Worm (Caenorhabditis elegans): ENCODE measurements around the gene Y39A3A.4.
A peak's percentile ranks its signal among the peaks of the same experiment; 100 is the strongest.

Gene Y39A3A.4

ce11 chrIII:2032327-2033093, 43.9 kb downstream of the Y39A3A.4 start:
- TF ChIP-seq flt-1 (GFP tag; IDR thresholded peaks at IDR 0.05): peak; percentile 44; the same call in 1 of the 2 replicates
- TF ChIP-seq aly-1 (tag; optimal IDR thresholded peaks at IDR 0.05): no peak
- TF ChIP-seq B0310.2 (tag; optimal IDR thresholded peaks at IDR 0.05): no peak
- no peak for TF ChIP-seq ceh-36 (tag; optimal IDR thresholded peaks at IDR 0.05)
- TF ChIP-seq ets-7 (tag; optimal IDR thresholded peaks at IDR 0.05): no peak
- TF ChIP-seq tbx-37 (GFP tag; conservative IDR thresholded peaks at IDR 0.05): 0 out of 2 replicates have a peak, but pooled peaks have one; percentile 23
- TF ChIP-seq ceh-13 (GFP tag; optimal IDR thresholded peaks at IDR 0.05): no peak
- TF ChIP-seq F13C5.2 (tag; optimal IDR thresholded peaks at IDR 0.05): no peak
- no peak for TF ChIP-seq hmbx-1 (tag; optimal IDR thresholded peaks at IDR 0.05)
- TF ChIP-seq ama-1 (optimal IDR thresholded peaks at IDR 0.05): no peak
- peak; percentile 46; the same call in 1 of the 2 replicates for TF ChIP-seq tbx-11 (GFP tag; IDR thresholded peaks at IDR 0.05)
- no peak for TF ChIP-seq hnd-1 (tag; optimal IDR thresholded peaks at IDR 0.05)
- no peak; the same call in 1 of the 2 replicates for TF ChIP-seq sea-1 (GFP tag; conservative IDR thresholded peaks at IDR 0.05)
- TF ChIP-seq pes-1 (GFP tag; IDR thresholded peaks at IDR 0.05): peak; percentile 66
- peak; percentile 62; the same call in 1 of the 2 replicates for TF ChIP-seq scrt-1 (GFP tag; IDR thresholded peaks at IDR 0.05)
- no peak for TF ChIP-seq tra-4 (tag; optimal IDR thresholded peaks at IDR 0.05)
- no peak for TF ChIP-seq hmg-4 (GFP tag; optimal IDR thresholded peaks at IDR 0.05)

ce11 chrIII:2031746-2032145, 44.6 kb downstream of the Y39A3A.4 start:
- TF ChIP-seq tra-4 (tag; optimal IDR thresholded peaks at IDR 0.05): no peak
- TF ChIP-seq F13C5.2 (tag; optimal IDR thresholded peaks at IDR 0.05): no peak
- no peak for TF ChIP-seq scrt-1 (GFP tag; IDR thresholded peaks at IDR 0.05)
- no peak for TF ChIP-seq pes-1 (GFP tag; IDR thresholded peaks at IDR 0.05)
- no peak for TF ChIP-seq ceh-13 (GFP tag; optimal IDR thresholded peaks at IDR 0.05)
- no peak for TF ChIP-seq hnd-1 (tag; optimal IDR thresholded peaks at IDR 0.05)
- TF ChIP-seq tbx-11 (GFP tag; IDR thresholded peaks at IDR 0.05): no peak
- TF ChIP-seq B0310.2 (tag; optimal IDR thresholded peaks at IDR 0.05): no peak
- TF ChIP-seq aly-1 (tag; optimal IDR thresholded peaks at IDR 0.05): no peak
- no peak for TF ChIP-seq ets-7 (tag; optimal IDR thresholded peaks at IDR 0.05)
- no peak for TF ChIP-seq ama-1 (optimal IDR thresholded peaks at IDR 0.05)
- TF ChIP-seq hmbx-1 (tag; optimal IDR thresholded peaks at IDR 0.05): no peak
- no peak for TF ChIP-seq tbx-37 (GFP tag; conservative IDR thresholded peaks at IDR 0.05)
- TF ChIP-seq flt-1 (GFP tag; IDR thresholded peaks at IDR 0.05): no peak
- no peak for TF ChIP-seq hmg-4 (GFP tag; optimal IDR thresholded peaks at IDR 0.05)
- no peak for TF ChIP-seq ceh-36 (tag; optimal IDR thresholded peaks at IDR 0.05)
- TF ChIP-seq sea-1 (GFP tag; conservative IDR thresholded peaks at IDR 0.05): no peak

ce11 chrIII:2030776-2031565, 45.4 kb downstream of the Y39A3A.4 start:
- TF ChIP-seq F13C5.2 (tag; optimal IDR thresholded peaks at IDR 0.05): no peak
- TF ChIP-seq scrt-1 (GFP tag; IDR thresholded peaks at IDR 0.05): 0 out of 2 replicates have a peak, but pooled peaks have one; percentile 28
- TF ChIP-seq ceh-13 (GFP tag; optimal IDR thresholded peaks at IDR 0.05): no peak
- TF ChIP-seq sea-1 (GFP tag; conservative IDR thresholded peaks at IDR 0.05): no peak
- no peak for TF ChIP-seq ama-1 (optimal IDR thresholded peaks at IDR 0.05)
- TF ChIP-seq ceh-36 (tag; optimal IDR thresholded peaks at IDR 0.05): no peak
- TF ChIP-seq ets-7 (tag; optimal IDR thresholded peaks at IDR 0.05): no peak
- peak; percentile 25; the same call in 1 of the 2 replicates for TF ChIP-seq tbx-37 (GFP tag; conservative IDR thresholded peaks at IDR 0.05)
- TF ChIP-seq pes-1 (GFP tag; IDR thresholded peaks at IDR 0.05): peak; percentile 51; the same call in 1 of the 2 replicates
- TF ChIP-seq B0310.2 (tag; optimal IDR thresholded peaks at IDR 0.05): no peak

- TF ChIP-seq ets-7 (tag; optimal IDR thresholded peaks at IDR 0.05): no peak
- TF ChIP-seq ceh-13 (GFP tag; optimal IDR thresholded peaks at IDR 0.05): no peak
- no peak for TF ChIP-seq sea-1 (GFP tag; conservative IDR thresholded peaks at IDR 0.05)
- TF ChIP-seq pes-1 (GFP tag; IDR thresholded peaks at IDR 0.05): no peak
- TF ChIP-seq hmbx-1 (tag; optimal IDR thresholded peaks at IDR 0.05): no peak
- no peak for TF ChIP-seq ceh-36 (tag; optimal IDR thresholded peaks at IDR 0.05)
- no peak for TF ChIP-seq F13C5.2 (tag; optimal IDR thresholded peaks at IDR 0.05)
- TF ChIP-seq tbx-37 (GFP tag; conservative IDR thresholded peaks at IDR 0.05): no peak
- TF ChIP-seq ama-1 (optimal IDR thresholded peaks at IDR 0.05): no peak
- no peak for TF ChIP-seq B0310.2 (tag; optimal IDR thresholded peaks at IDR 0.05)
- no peak for TF ChIP-seq hmg-4 (GFP tag; optimal IDR thresholded peaks at IDR 0.05)
- no peak for TF ChIP-seq tbx-11 (GFP tag; IDR thresholded peaks at IDR 0.05)
- no peak for TF ChIP-seq tra-4 (tag; optimal IDR thresholded peaks at IDR 0.05)
- no peak for TF ChIP-seq aly-1 (tag; optimal IDR thresholded peaks at IDR 0.05)
- TF ChIP-seq hnd-1 (tag; optimal IDR thresholded peaks at IDR 0.05): no peak
- no peak for TF ChIP-seq scrt-1 (GFP tag; IDR thresholded peaks at IDR 0.05)
These were observed 48.9 kb downstream of the Y39A3A.4 start for ce11 chrIII:2027517-2027916.

ce11 chrIII:2023435-2023834, 53.0 kb downstream of the Y39A3A.4 start:
- peak; percentile 56 for TF ChIP-seq ceh-36 (tag; optimal IDR thresholded peaks at IDR 0.05)

All from whole organism, early embryonic.